Worm (Caenorhabditis elegans) whole organism, young adult: Measurements from ENCODE around the gene rpl-16.

Experiments
- B0019.2 ChIP-seq: fragments of 200-800 bp; sonication (Bioruptor generic); conservative IDR thresholded peaks from 2 replicates; pipeline ENCODE4 v1.3.6; 2022; ENCODE audit warnings: missing genetic modification reagents, missing genetic modification characterization, missing compliant biosample characterization
- F10E7.11 ChIP-seq: sonication (generic microtip); optimal IDR thresholded peaks from 2 replicates; lab custom pipeline; 2017; ENCODE audit warnings: mild to moderate bottlenecking, missing genetic modification characterization, moderate library complexity, missing compliant biosample characterization
- F23B12.7 ChIP-seq: sonication (generic microtip); optimal IDR thresholded peaks from 2 replicates; lab custom pipeline; 2017; ENCODE audit warnings: missing genetic modification characterization, mild to moderate bottlenecking, missing compliant biosample characterization, antibody characterized with exemption, moderate library complexity; ENCODE audit not compliant: insufficient read depth
- F33H1.4 ChIP-seq: fragments of 200-800 bp; sonication (Bioruptor generic); IDR thresholded peaks from 2 replicates; pipeline ENCODE4 v1.3.6; 2022; ENCODE audit warnings: missing genetic modification reagents, missing genetic modification characterization, missing compliant biosample characterization
- F37B4.10 ChIP-seq: fragments of 200-800 bp; sonication (Bioruptor generic); IDR thresholded peaks from 2 replicates; pipeline ENCODE4 v1.3.6; 2022; ENCODE audit warnings: missing genetic modification characterization, missing compliant biosample characterization
- F49E8.2 ChIP-seq: sonication (generic microtip); optimal IDR thresholded peaks from 3 replicates; lab custom pipeline; 2017; ENCODE audit warnings: missing genetic modification characterization, mild to moderate bottlenecking, missing compliant biosample characterization, antibody characterized with exemption, moderate library complexity; ENCODE audit not compliant: insufficient read depth
- F52B5.7 ChIP-seq: sonication (generic microtip); optimal IDR thresholded peaks from 2 replicates; lab custom pipeline; 2016; ENCODE audit warnings: mild to moderate bottlenecking, missing genetic modification characterization, missing compliant biosample characterization
- K11D2.4 ChIP-seq: fragments of 200-800 bp; sonication (Bioruptor generic); IDR thresholded peaks from 2 replicates; pipeline ENCODE4 v1.3.6; 2022; ENCODE audit warnings: missing genetic modification reagents, missing genetic modification characterization, missing compliant biosample characterization
- K12H6.12 ChIP-seq: fragments of 200-800 bp; sonication (Bioruptor generic); optimal IDR thresholded peaks from 2 replicates; lab custom pipeline; 2018; ENCODE audit warnings: mild to moderate bottlenecking, missing genetic modification characterization, missing compliant biosample characterization
- T26A5.8 ChIP-seq: sonication (generic microtip); optimal IDR thresholded peaks from 2 replicates; lab custom pipeline; 2016; ENCODE audit warnings: missing genetic modification characterization, missing compliant biosample characterization
- Y53F4B.3 ChIP-seq: fragments of 200-800 bp; sonication (Bioruptor generic); IDR thresholded peaks from 2 replicates; pipeline ENCODE4 v1.3.6; 2022; ENCODE audit warnings: missing genetic modification reagents, missing genetic modification characterization, missing compliant biosample characterization
- Y53G8AR.9 ChIP-seq: fragments of 200-800 bp; sonication (Bioruptor generic); conservative IDR thresholded peaks from 2 replicates; pipeline ENCODE4 v1.3.6; 2022; ENCODE audit warnings: missing genetic modification reagents, missing genetic modification characterization, missing compliant biosample characterization
- Y56A3A.18 ChIP-seq: fragments of 200-800 bp; sonication (Bioruptor generic); IDR thresholded peaks from 2 replicates; pipeline ENCODE4 v1.3.6; 2022; ENCODE audit warnings: missing genetic modification reagents, missing genetic modification characterization, missing compliant biosample characterization
- Y67H2A.10 ChIP-seq: fragments of 200-800 bp; sonication (Bioruptor generic); conservative IDR thresholded peaks from 2 replicates; pipeline ENCODE4 v1.3.6; 2022; ENCODE audit warnings: missing genetic modification reagents, missing genetic modification characterization, missing compliant biosample characterization
- akir-1 ChIP-seq: fragments of 200-800 bp; sonication (Bioruptor generic); optimal IDR thresholded peaks from 2 replicates; lab custom pipeline; 2018; ENCODE audit warnings: mild to moderate bottlenecking, missing genetic modification characterization, moderate library complexity, missing compliant biosample characterization
- attf-5 ChIP-seq: fragments of 200-800 bp; sonication (Bioruptor generic); optimal IDR thresholded peaks from 2 replicates; lab custom pipeline; 2018; ENCODE audit warnings: mild to moderate bottlenecking, missing genetic modification characterization, missing compliant biosample characterization
- cebp-1 ChIP-seq, 2 experiments: fragments of 200-800 bp in 1 of 2; sonication (Bioruptor generic) in 1 of 2; sonication (generic microtip) in 1 of 2; IDR thresholded peaks in 1 of 2; optimal IDR thresholded peaks in 1 of 2; 2 replicates each; pipeline versions ENCODE4 v1.3.6 to Lab custom; 2017 to 2022; ENCODE audit warnings: missing compliant biosample characterization in 2 of 2, missing genetic modification characterization in 2 of 2, mild to moderate bottlenecking in 1 of 2, missing genetic modification reagents in 1 of 2, moderate library complexity in 1 of 2
- ceh-100 ChIP-seq: fragments of 200-800 bp; sonication (Bioruptor generic); IDR thresholded peaks from 2 replicates; pipeline ENCODE4 v1.3.6; 2022; ENCODE audit warnings: missing genetic modification reagents, missing genetic modification characterization, missing compliant biosample characterization
- ceh-27 ChIP-seq: fragments of 200-800 bp; sonication (Bioruptor generic); optimal IDR thresholded peaks from 2 replicates; lab custom pipeline; 2018; ENCODE audit warnings: mild to moderate bottlenecking, missing genetic modification characterization, moderate library complexity, missing compliant biosample characterization
- ceh-40 ChIP-seq: fragments of 200-800 bp; sonication (Bioruptor generic); IDR thresholded peaks from 2 replicates; pipeline ENCODE4 v1.3.6; 2022; ENCODE audit warnings: missing genetic modification characterization, missing compliant biosample characterization
- dox-1 ChIP-seq: fragments of 200-800 bp; sonication (Bioruptor generic); IDR thresholded peaks from 2 replicates; pipeline ENCODE4 v1.3.6; 2022; ENCODE audit warnings: missing genetic modification reagents, missing genetic modification characterization, missing compliant biosample characterization
- dpff-1 ChIP-seq: sonication (generic microtip); optimal IDR thresholded peaks from 2 replicates; lab custom pipeline; 2017; ENCODE audit warnings: mild to moderate bottlenecking, missing genetic modification characterization, missing compliant biosample characterization
- efl-1 ChIP-seq: fragments of 150-350 bp; optimal IDR thresholded peaks from 2 replicates; lab custom pipeline; 2014; ENCODE audit warnings: missing biosample characterization, missing genetic modification reagents, missing genetic modification characterization
- ets-4 ChIP-seq: fragments of 200-800 bp; sonication (Bioruptor generic); optimal IDR thresholded peaks from 2 replicates; lab custom pipeline; 2018; ENCODE audit warnings: mild to moderate bottlenecking, missing genetic modification characterization, missing compliant biosample characterization
- fkh-3 ChIP-seq: sonication (generic microtip); optimal IDR thresholded peaks from 2 replicates; lab custom pipeline; 2016; ENCODE audit warnings: mild to moderate bottlenecking, missing genetic modification characterization, missing compliant biosample characterization
- let-607 ChIP-seq, 2 experiments: fragments of 200-800 bp in 1 of 2; sonication (Bioruptor generic) in 1 of 2; sonication (generic microtip) in 1 of 2; optimal IDR thresholded peaks; 2 replicates each; lab custom pipeline; 2016 to 2018; ENCODE audit warnings: mild to moderate bottlenecking in 2 of 2, missing compliant biosample characterization in 2 of 2, missing genetic modification characterization in 2 of 2, moderate library complexity in 2 of 2, missing genotype in 1 of 2
- lin-35 ChIP-seq, 3 experiments: fragments of 150-350 bp in 2 of 3; sonication (generic microtip) in 1 of 3; optimal IDR thresholded peaks; 2 replicates each; lab custom pipeline; 2014 to 2018; ENCODE audit warnings: missing biosample characterization in 3 of 3, missing genetic modification characterization in 3 of 3, missing genetic modification reagents in 3 of 3
- lin-40 ChIP-seq: sonication (generic microtip); optimal IDR thresholded peaks from 2 replicates; lab custom pipeline; 2016; ENCODE audit warnings: missing genetic modification characterization, mild to moderate bottlenecking, missing compliant biosample characterization, missing genotype, missing genetic modification reagents
- lin-54 ChIP-seq: fragments of 200-800 bp; sonication (Bioruptor generic); optimal IDR thresholded peaks from 2 replicates; lab custom pipeline; 2018; ENCODE audit warnings: mild to moderate bottlenecking, missing genetic modification characterization, missing compliant biosample characterization
- lsl-1 ChIP-seq: fragments of 200-800 bp; sonication (Bioruptor generic); optimal IDR thresholded peaks from 2 replicates; lab custom pipeline; 2018; ENCODE audit warnings: mild to moderate bottlenecking, missing genetic modification characterization, moderate library complexity, missing compliant biosample characterization
- madf-10 ChIP-seq: sonication (generic microtip); optimal IDR thresholded peaks from 2 replicates; lab custom pipeline; 2016; ENCODE audit warnings: mild to moderate bottlenecking, missing genetic modification characterization, missing compliant biosample characterization
- mcd-1 ChIP-seq: fragments of 200-800 bp; sonication (Bioruptor generic); IDR thresholded peaks from 2 replicates; pipeline ENCODE4 v1.3.6; 2022; ENCODE audit warnings: missing genetic modification reagents, missing genetic modification characterization, missing compliant biosample characterization
- mes-4 ChIP-seq: sonication (generic microtip); optimal IDR thresholded peaks from 2 replicates; lab custom pipeline; 2016; ENCODE audit warnings: missing genotype, missing genetic modification characterization, missing compliant biosample characterization
- mxl-1 ChIP-seq: sonication (generic microtip); optimal IDR thresholded peaks from 2 replicates; lab custom pipeline; 2016; ENCODE audit warnings: missing genetic modification characterization, missing compliant biosample characterization
- sdz-38 ChIP-seq: sonication (generic microtip); optimal IDR thresholded peaks from 2 replicates; lab custom pipeline; 2016; ENCODE audit warnings: missing genotype, missing genetic modification characterization, missing compliant biosample characterization
- snpc-1.3 ChIP-seq: sonication (generic microtip); optimal IDR thresholded peaks from 2 replicates; lab custom pipeline; 2017; ENCODE audit warnings: missing genetic modification characterization, mild to moderate bottlenecking, missing compliant biosample characterization, antibody characterized with exemption, moderate library complexity, missing genotype, missing genetic modification reagents; ENCODE audit not compliant: insufficient read depth
- tbp1 ChIP-seq: fragments of 200-800 bp; sonication (Bioruptor generic); optimal IDR thresholded peaks from 2 replicates; lab custom pipeline; 2018; ENCODE audit warnings: mild to moderate bottlenecking, missing genetic modification characterization, missing compliant biosample characterization
- tlf-1 ChIP-seq: fragments of 200-800 bp; sonication (Bioruptor generic); optimal IDR thresholded peaks from 2 replicates; lab custom pipeline; 2018; ENCODE audit warnings: mild to moderate bottlenecking, missing genetic modification characterization, missing compliant biosample characterization
- zfh-2 ChIP-seq: fragments of 200-800 bp; sonication (Bioruptor generic); conservative IDR thresholded peaks from 2 replicates; pipeline ENCODE4 v1.3.6; 2022; ENCODE audit warnings: missing genetic modification reagents, missing genetic modification characterization, missing compliant biosample characterization
- zim-3 ChIP-seq: sonication (generic microtip); optimal IDR thresholded peaks from 2 replicates; lab custom pipeline; 2017; ENCODE audit warnings: mild to moderate bottlenecking, missing genetic modification characterization, moderate library complexity, missing compliant biosample characterization
- ztf-25 ChIP-seq: fragments of 200-800 bp; sonication (Bioruptor generic); IDR thresholded peaks from 2 replicates; pipeline ENCODE4 v1.3.6; 2022; ENCODE audit warnings: missing genetic modification reagents, missing genetic modification characterization, missing compliant biosample characterization
- ztf-26 ChIP-seq: sonication (generic microtip); optimal IDR thresholded peaks from 2 replicates; lab custom pipeline; 2017; ENCODE audit warnings: missing genetic modification characterization, missing compliant biosample characterization
- ztf-28 ChIP-seq: fragments of 200-800 bp; sonication (Bioruptor generic); IDR thresholded peaks from 2 replicates; pipeline ENCODE4 v1.3.6; 2022; ENCODE audit warnings: missing genetic modification reagents, missing genetic modification characterization, missing compliant biosample characterization

The rpl-16 gene

DNA sequence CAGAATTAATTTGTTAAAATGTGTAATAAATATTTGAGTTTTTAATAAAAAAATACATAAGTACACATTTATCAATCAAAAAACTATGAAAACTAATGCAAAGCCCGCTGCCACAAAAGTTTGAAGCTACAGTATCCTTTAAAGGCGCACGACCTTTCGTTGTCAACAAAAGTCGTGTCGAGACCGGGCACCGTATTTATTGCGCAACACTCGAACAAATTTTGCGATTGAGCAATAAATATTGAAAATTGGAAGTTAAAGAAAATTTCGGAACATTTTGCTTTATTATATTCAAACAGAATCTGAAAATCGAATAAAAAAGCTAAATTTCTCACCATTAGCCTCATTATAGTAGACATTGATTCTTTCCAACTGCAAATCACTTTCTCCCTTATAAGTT, 37.7 kb upstream of the rpl-16 start:
- TF ChIP-seq ceh-100 (no peak), F49E8.2 (tag; lab: Kevin White, UChicago) (no peak), ceh-40 (GFP tag; lab: Robert Waterston, UW) (no peak), Y53G8AR.9 (GFP tag; lab: Robert Waterston, UW) (no peak), T26A5.8 (tag; lab: Kevin White, UChicago) (no peak), F37B4.10 (no peak), zfh-2 (GFP tag; lab: Robert Waterston, UW) (no peak), ztf-26 (no peak)
- TF ChIP-seq, all 124 proteins: peak for 0

- TF ChIP-seq ceh-100 (peak; percentile 97), mcd-1 (GFP tag; lab: Robert Waterston, UW) (peak; percentile 86), dox-1 (0 out of 2 replicates have a peak, but pooled peaks have one; percentile 28), lin-40 (peak; percentile 19), madf-10 (tag; lab: Kevin White, UChicago) (peak; percentile 17), ets-4 (GFP tag; lab: Kevin White, UChicago) (no peak), Y67H2A.10 (no peak), lsl-1 (GFP tag; lab: Kevin White, UChicago) (peak; percentile 52), ztf-26 (peak; percentile 15), B0019.2 (0 out of 2 replicates have a peak, but pooled peaks have one; percentile 32), F23B12.7 (peak; percentile 2), Y56A3A.18 (GFP tag; lab: Robert Waterston, UW) (no peak), attf-5 (peak; percentile 75), akir-1 (GFP tag; lab: Kevin White, UChicago) (no peak), K11D2.4 (no peak), snpc-1.3 (tag; lab: Kevin White, UChicago) (no peak), lin-35 (GFP tag; optimal IDR thresholded peaks at IDR 0.05; lab: Kevin White, UChicago) (no peak), ceh-27 (GFP tag; lab: Kevin White, UChicago) (peak; percentile 24), zfh-2 (GFP tag; lab: Robert Waterston, UW) (no peak), fkh-3 (tag; lab: Kevin White, UChicago) (no peak), Y53F4B.3 (GFP tag; lab: Robert Waterston, UW) (no peak), tlf-1 (no peak), lin-54 (GFP tag; lab: Kevin White, UChicago) (peak; percentile 31), cebp-1 (GFP tag; IDR thresholded peaks at IDR 0.05; lab: Robert Waterston, UW) (no peak), cebp-1 (tag; optimal IDR thresholded peaks at IDR 0.05; lab: Kevin White, UChicago) (peak; percentile 41), F52B5.7 (no peak), F33H1.4 (GFP tag; lab: Robert Waterston, UW) (peak; percentile 45; the same call in 1 of the 2 replicates), tbp1 (GFP tag; lab: Kevin White, UChicago) (peak; percentile 31), efl-1 (GFP tag; lab: Kevin White, UChicago) (peak; percentile 5), K12H6.12 (tag; lab: Kevin White, UChicago) (peak; percentile 30), mes-4 (no peak)
Measured at ce11 chrIII:3540424-3540823, 37.0 kb upstream of the rpl-16 start.

DNA sequence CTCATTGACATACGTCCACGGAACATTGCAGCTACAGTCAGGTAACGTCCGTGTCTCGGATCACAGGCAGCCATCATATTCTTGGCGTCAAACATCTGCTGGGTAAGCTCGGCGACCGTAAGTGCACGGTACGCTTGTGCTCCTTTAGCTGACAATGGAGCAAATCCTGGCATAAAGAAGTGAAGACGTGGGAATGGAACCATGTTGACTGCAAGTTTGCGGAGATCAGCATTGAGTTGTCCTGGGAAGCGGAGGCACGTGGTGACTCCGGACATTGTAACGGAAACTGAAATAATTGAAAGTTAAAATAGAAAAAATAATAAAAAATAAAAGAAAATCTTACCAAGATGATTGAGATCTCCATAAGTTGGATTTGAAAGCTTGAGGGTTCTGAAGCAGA, 36.1 kb upstream of the rpl-16 start:
- TF ChIP-seq ets-4 (GFP tag; lab: Kevin White, UChicago), result no peak
- no peak for TF ChIP-seq sdz-38
- no peak for TF ChIP-seq ztf-28 (GFP tag; lab: Robert Waterston, UW)
- TF ChIP-seq tbp1 (GFP tag; lab: Kevin White, UChicago), result no peak
- no peak for TF ChIP-seq ztf-25 (GFP tag; lab: Robert Waterston, UW)
- no peak for TF ChIP-seq F10E7.11 (tag; lab: Kevin White, UChicago)
- no peak for TF ChIP-seq dpff-1 (tag; lab: Kevin White, UChicago)
- no peak for TF ChIP-seq zim-3 (tag; lab: Kevin White, UChicago)
- TF ChIP-seq mxl-1 (tag; lab: Kevin White, UChicago), result no peak
- TF ChIP-seq let-607 (tag; optimal IDR thresholded peaks at IDR 0.05; lab: Kevin White, UChicago), result no peak
